Worm (Caenorhabditis elegans): ENCODE results near the gene F39F10.3.

DNA sequence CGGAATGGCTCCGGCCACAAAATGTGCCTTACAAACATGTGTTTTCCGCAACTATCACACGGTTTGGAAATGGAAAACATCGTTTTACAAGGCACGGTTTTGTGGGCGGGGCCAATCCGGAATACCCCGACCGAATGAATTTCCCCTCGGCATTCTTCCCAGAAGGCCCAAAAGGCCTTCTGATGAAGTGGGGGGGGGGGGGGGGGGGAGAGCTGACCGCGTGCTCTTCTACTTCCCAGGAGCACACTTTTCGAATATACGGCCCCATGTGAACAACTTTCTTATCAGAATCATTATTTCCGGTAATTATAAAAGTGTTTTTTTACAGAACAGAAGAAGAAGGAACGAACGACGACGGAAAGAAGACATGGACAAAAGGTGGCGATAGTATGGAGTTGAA is 7.7 kb upstream of the F39F10.3 start:
- TF ChIP-seq skn-1 (tag; optimal IDR thresholded peaks at IDR 0.05) (no peak), dve-1 (tag; optimal IDR thresholded peaks at IDR 0.05; ENCODE audit: insufficient read depth) (no peak), R02D3.7 (tag; optimal IDR thresholded peaks at IDR 0.05) (no peak), egl-27 (tag; optimal IDR thresholded peaks at IDR 0.05) (no peak), daf-12 (tag; optimal IDR thresholded peaks at IDR 0.05) (no peak), ZK546.5 (tag; optimal IDR thresholded peaks at IDR 0.05) (no peak), nhr-77 (tag; optimal IDR thresholded peaks at IDR 0.05) (no peak), mep-1 (tag; optimal IDR thresholded peaks at IDR 0.05) (no peak), ceh-32 (tag; optimal IDR thresholded peaks at IDR 0.05; ENCODE audit: poor library complexity) (no peak), aly-2 (tag; optimal IDR thresholded peaks at IDR 0.05) (no peak), mdl-1 (tag; optimal IDR thresholded peaks at IDR 0.05) (no peak), nhr-6 (tag; optimal IDR thresholded peaks at IDR 0.05) (no peak)
